Worm (Caenorhabditis elegans): ENCODE measurements around the gene rif-1.2.

rif-1.2 gene

ce11 chrX:12375783-12376182, 4.6 kb upstream of the rif-1.2 start:
- TF ChIP-seq lsy-2 (tag; optimal IDR thresholded peaks at IDR 0.05) = no peak
- no peak for TF ChIP-seq blmp-1 (tag; optimal IDR thresholded peaks at IDR 0.05)

DNA sequence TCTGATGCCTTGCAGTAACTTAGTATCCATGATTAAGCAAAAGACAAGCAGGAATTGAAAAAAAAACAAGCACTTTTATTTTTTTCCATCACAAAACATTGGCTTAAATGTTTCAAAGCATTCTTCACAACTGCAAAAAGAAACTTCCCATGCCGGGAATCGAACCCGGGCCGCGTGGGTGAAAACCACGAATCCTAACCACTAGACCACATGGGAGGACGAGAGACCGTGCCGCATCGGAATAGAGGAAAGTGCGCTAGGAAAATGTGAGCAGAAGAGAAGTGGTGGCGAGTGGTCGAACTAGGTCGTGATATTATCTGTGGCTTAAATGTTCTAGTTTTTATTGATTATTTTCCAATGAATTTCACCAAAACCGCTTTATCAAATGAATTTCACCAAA, 3.7 kb downstream of the rif-1.2 start:
- TF ChIP-seq ham-2 (GFP tag; optimal IDR thresholded peaks at IDR 0.05) (peak; percentile 51), M03D4.4 (tag; optimal IDR thresholded peaks at IDR 0.05) (peak; percentile 74), nhr-12 (tag; optimal IDR thresholded peaks at IDR 0.05) (no peak), nhr-28 (tag; optimal IDR thresholded peaks at IDR 0.05) (no peak), ceh-43 (GFP tag; optimal IDR thresholded peaks at IDR 0.05) (peak; percentile 44), pha-4 (tag; optimal IDR thresholded peaks at IDR 0.05) (no peak), elt-1 (tag; optimal IDR thresholded peaks at IDR 0.05; ENCODE audit: borderline replicate concordance, insufficient read depth) (no peak), sptf-1 (tag; optimal IDR thresholded peaks at IDR 0.05) (peak; percentile 72), tbx-8 (GFP tag; optimal IDR thresholded peaks at IDR 0.05) (peak; percentile 36), mls-2 (tag; optimal IDR thresholded peaks at IDR 0.05) (peak; percentile 72), snpc-4 (tag; optimal IDR thresholded peaks at IDR 0.05) (no peak), elt-3 (tag; optimal IDR thresholded peaks at IDR 0.05) (no peak), lin-13 (tag; optimal IDR thresholded peaks at IDR 0.05) (no peak), unc-39 (tag; optimal IDR thresholded peaks at IDR 0.05) (no peak), nhr-237 (tag; optimal IDR thresholded peaks at IDR 0.05) (no peak), unc-120 (tag; optimal IDR thresholded peaks at IDR 0.05; ENCODE audit: poor library complexity, severe bottlenecking) (peak; percentile 41), ceh-39 (tag; optimal IDR thresholded peaks at IDR 0.05) (no peak), unc-62 (GFP tag; optimal IDR thresholded peaks at IDR 0.05) (no peak), mep-1 (tag; optimal IDR thresholded peaks at IDR 0.05) (peak; percentile 11), nhr-2 (tag; optimal IDR thresholded peaks at IDR 0.05) (no peak), nhr-76 (tag; optimal IDR thresholded peaks at IDR 0.05) (no peak), zip-8 (tag; optimal IDR thresholded peaks at IDR 0.05) (no peak), bed-3 (GFP tag; optimal IDR thresholded peaks at IDR 0.05) (peak; percentile 59), lin-32 (GFP tag; optimal IDR thresholded peaks at IDR 0.05) (peak; percentile 49), lsy-2 (tag; optimal IDR thresholded peaks at IDR 0.05) (no peak), ceh-83 (GFP tag; optimal IDR thresholded peaks at IDR 0.05) (peak; percentile 84), flh-1 (GFP tag; optimal IDR thresholded peaks at IDR 0.05) (no peak), sem-2 (GFP tag; optimal IDR thresholded peaks at IDR 0.05) (peak; percentile 64), blmp-1 (tag; optimal IDR thresholded peaks at IDR 0.05) (no peak), cnd-1 (tag; optimal IDR thresholded peaks at IDR 0.05) (peak; percentile 74), hlh-1 (tag; optimal IDR thresholded peaks at IDR 0.05) (peak; percentile 26), ztf-11 (tag; optimal IDR thresholded peaks at IDR 0.05) (no peak), mab-5 (tag; optimal IDR thresholded peaks at IDR 0.05) (no peak), ces-1 (GFP tag; optimal IDR thresholded peaks at IDR 0.05) (peak; percentile 2), drap-1 (GFP tag; optimal IDR thresholded peaks at IDR 0.05) (peak; percentile 80)

DNA sequence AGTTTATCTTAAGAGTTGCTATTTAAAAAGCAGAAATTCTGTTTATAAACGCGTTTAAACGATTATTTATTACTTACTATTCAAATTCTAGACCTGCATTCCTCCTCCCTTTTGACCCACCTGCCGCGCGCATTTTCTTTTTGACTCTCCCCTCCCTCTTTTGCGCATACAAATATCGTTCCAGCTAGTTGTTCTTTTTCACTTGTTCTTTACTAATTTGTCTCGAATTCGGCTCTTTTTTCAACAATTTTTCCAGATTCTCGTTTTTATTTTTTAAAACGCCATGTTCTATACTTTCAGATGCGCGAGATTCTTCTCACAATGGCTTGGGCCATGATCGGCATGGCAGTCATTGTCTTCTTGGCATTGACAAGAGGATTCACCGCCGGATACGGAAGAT, 5.8 kb downstream of the rif-1.2 start, which contains the start of gene F19H6.4:
F19H6.4 (plus strand) TSS at position 301 of the 400 bp plus-strand sequence.
- no peak for TF ChIP-seq ceh-83 (GFP tag; optimal IDR thresholded peaks at IDR 0.05)
- no peak for TF ChIP-seq blmp-1 (tag; optimal IDR thresholded peaks at IDR 0.05)
- TF ChIP-seq nhr-76 (tag; optimal IDR thresholded peaks at IDR 0.05) = no peak
- TF ChIP-seq nhr-237 (tag; optimal IDR thresholded peaks at IDR 0.05) = no peak
- TF ChIP-seq elt-3 (tag; optimal IDR thresholded peaks at IDR 0.05) = no peak
- TF ChIP-seq ham-2 (GFP tag; optimal IDR thresholded peaks at IDR 0.05) = no peak
- TF ChIP-seq ces-1 (GFP tag; optimal IDR thresholded peaks at IDR 0.05) = no peak
- TF ChIP-seq snpc-4 (tag; optimal IDR thresholded peaks at IDR 0.05) = no peak
- no peak for TF ChIP-seq ztf-11 (tag; optimal IDR thresholded peaks at IDR 0.05)
- no peak for TF ChIP-seq unc-39 (tag; optimal IDR thresholded peaks at IDR 0.05)
- TF ChIP-seq nhr-12 (tag; optimal IDR thresholded peaks at IDR 0.05) = no peak
- TF ChIP-seq bed-3 (GFP tag; optimal IDR thresholded peaks at IDR 0.05) = no peak

DNA sequence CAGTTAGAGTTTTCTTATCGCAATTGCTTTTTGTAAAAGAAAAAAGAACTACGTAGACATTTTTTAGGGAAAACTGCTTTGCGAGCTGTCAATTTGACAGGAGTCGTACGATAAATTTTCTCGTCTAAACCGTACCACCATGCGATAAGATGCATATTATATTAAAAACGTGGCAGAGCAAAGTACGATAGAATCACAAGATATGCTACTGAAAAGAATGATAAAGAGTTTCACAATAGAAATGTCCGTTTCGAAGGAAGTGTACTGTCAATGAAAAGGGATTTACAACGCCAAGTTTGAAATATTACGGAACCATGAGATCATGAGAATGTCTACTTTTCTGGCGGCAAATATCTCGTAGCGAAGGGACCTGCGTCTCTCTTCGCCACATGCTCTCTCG, 6.4 kb downstream of the rif-1.2 start, which contains the start of gene F19H6.5:
F19H6.5 (minus strand) TSS at position 101 of the 400 bp plus-strand sequence.
- TF ChIP-seq ztf-11 (tag; optimal IDR thresholded peaks at IDR 0.05) = no peak
- no peak for TF ChIP-seq lsy-2 (tag; optimal IDR thresholded peaks at IDR 0.05)
- no peak for TF ChIP-seq ceh-83 (GFP tag; optimal IDR thresholded peaks at IDR 0.05)
- TF ChIP-seq zip-8 (tag; optimal IDR thresholded peaks at IDR 0.05) = no peak
- no peak for TF ChIP-seq unc-120 (tag; optimal IDR thresholded peaks at IDR 0.05; ENCODE audit: poor library complexity, severe bottlenecking)
- no peak for TF ChIP-seq snpc-4 (tag; optimal IDR thresholded peaks at IDR 0.05)
- TF ChIP-seq bed-3 (GFP tag; optimal IDR thresholded peaks at IDR 0.05) = no peak
- no peak for TF ChIP-seq mab-5 (tag; optimal IDR thresholded peaks at IDR 0.05)
- no peak for TF ChIP-seq pha-4 (tag; optimal IDR thresholded peaks at IDR 0.05)
- no peak for TF ChIP-seq nhr-237 (tag; optimal IDR thresholded peaks at IDR 0.05)
- TF ChIP-seq M03D4.4 (tag; optimal IDR thresholded peaks at IDR 0.05) = no peak
- TF ChIP-seq ces-1 (GFP tag; optimal IDR thresholded peaks at IDR 0.05) = no peak
- no peak for TF ChIP-seq unc-39 (tag; optimal IDR thresholded peaks at IDR 0.05)
- TF ChIP-seq ceh-43 (GFP tag; optimal IDR thresholded peaks at IDR 0.05) = no peak
- no peak for TF ChIP-seq unc-62 (GFP tag; optimal IDR thresholded peaks at IDR 0.05)
- no peak for TF ChIP-seq sem-2 (GFP tag; optimal IDR thresholded peaks at IDR 0.05)
- no peak for TF ChIP-seq flh-1 (GFP tag; optimal IDR thresholded peaks at IDR 0.05)

All from whole organism, mixed stage, embryonic.